Fruit fly (Drosophila melanogaster) whole organism, embryonic: Measurements from ENCODE around the gene CG2129.
A peak's percentile ranks its signal among the peaks of the same experiment; 100 is the strongest.

Experiments used
- Asciz ChIP-seq: fragments of 200-800 bp; sonication (Bioruptor generic); optimal IDR thresholded peaks from 2 replicates; lab custom pipeline; 2017; ENCODE audit warnings: missing biosample characterization, mild to moderate bottlenecking, missing genetic modification characterization, missing genetic modification reagents
- Atf-2 ChIP-seq: fragments of 200-800 bp; sonication (Bioruptor generic); optimal IDR thresholded peaks from 2 replicates; lab custom pipeline; 2016; ENCODE audit warnings: missing biosample characterization, missing genetic modification characterization
- Bgb ChIP-seq: fragments of 200-800 bp; sonication (Bioruptor generic); IDR thresholded peaks from 2 replicates; pipeline ENCODE4 v1.3.6; 2022; ENCODE audit warnings: missing biosample characterization, missing genetic modification characterization; ENCODE audit not compliant: partially characterized antibody
- C15 ChIP-seq: fragments of 200-800 bp; sonication (Bioruptor generic); IDR thresholded peaks from 3 replicates; pipeline ENCODE4 v1.3.6; 2022; ENCODE audit warnings: missing biosample characterization, missing genetic modification characterization
- CG11504 ChIP-seq: fragments of 200-800 bp; sonication (Bioruptor generic); optimal IDR thresholded peaks from 3 replicates; lab custom pipeline; 2019; ENCODE audit warnings: missing biosample characterization, mild to moderate bottlenecking, missing genetic modification characterization, moderate library complexity
- CG11560 ChIP-seq: fragments of 200-800 bp; sonication (Bioruptor generic); IDR thresholded peaks from 3 replicates; pipeline ENCODE4 v1.3.6; 2022; ENCODE audit warnings: missing biosample characterization, missing genetic modification characterization
- CG12769 ChIP-seq: fragments of 200-800 bp; sonication (Bioruptor generic); optimal IDR thresholded peaks from 2 replicates; lab custom pipeline; 2019; ENCODE audit warnings: missing biosample characterization, mild to moderate bottlenecking, missing genetic modification characterization, moderate library complexity
- CG14667 ChIP-seq: fragments of 200-800 bp; sonication (Bioruptor generic); IDR thresholded peaks from 2 replicates; pipeline ENCODE4 v1.3.6; 2022; ENCODE audit warnings: missing biosample characterization, missing genetic modification characterization
- CG14710 ChIP-seq: fragments of 200-800 bp; sonication (Bioruptor generic); optimal IDR thresholded peaks from 3 replicates; lab custom pipeline; 2019; ENCODE audit warnings: missing biosample characterization, mild to moderate bottlenecking, missing genetic modification characterization, moderate library complexity
- CG15601 ChIP-seq: fragments of 200-800 bp; sonication (Bioruptor generic); optimal IDR thresholded peaks from 3 replicates; lab custom pipeline; 2019; ENCODE audit warnings: missing biosample characterization, mild to moderate bottlenecking, missing genetic modification characterization, moderate library complexity
- CG17186 ChIP-seq: fragments of 200-800 bp; sonication (Bioruptor generic); optimal IDR thresholded peaks from 3 replicates; lab custom pipeline; 2017; ENCODE audit warnings: missing biosample characterization, missing genetic modification reagents, missing genetic modification characterization
- CG18262 ChIP-seq: fragments of 200-800 bp; optimal IDR thresholded peaks from 3 replicates; lab custom pipeline; 2019; ENCODE audit warnings: missing biosample characterization, mild to moderate bottlenecking, missing genetic modification characterization, moderate library complexity
- CG2129 ChIP-seq: fragments of 200-800 bp; sonication (Bioruptor generic); IDR thresholded peaks from 2 replicates; pipeline ENCODE4 v1.3.6; 2022; ENCODE audit warnings: missing biosample characterization, missing genetic modification characterization; ENCODE audit not compliant: partially characterized antibody
- CG30431 ChIP-seq: fragments of 200-800 bp; sonication (Bioruptor generic); optimal IDR thresholded peaks from 2 replicates; lab custom pipeline; 2017; ENCODE audit warnings: missing biosample characterization, missing genetic modification characterization
- CG3065 ChIP-seq: fragments of 200-800 bp; sonication (Bioruptor generic); optimal IDR thresholded peaks from 2 replicates; lab custom pipeline; 2016; ENCODE audit warnings: missing biosample characterization, missing genetic modification characterization
- CG31441 ChIP-seq: fragments of 200-800 bp; sonication (Bioruptor generic); IDR thresholded peaks from 2 replicates; pipeline ENCODE4 v1.3.6; 2022; ENCODE audit warnings: missing biosample characterization, missing genetic modification characterization
- CG4360 ChIP-seq: fragments of 200-800 bp; sonication (Bioruptor generic); IDR thresholded peaks from 2 replicates; pipeline ENCODE4 v1.3.6; 2022; ENCODE audit warnings: missing biosample characterization, missing genetic modification characterization
- CG5180 ChIP-seq: fragments of 200-800 bp; sonication (Bioruptor generic); optimal IDR thresholded peaks from 3 replicates; lab custom pipeline; 2017; ENCODE audit warnings: missing biosample characterization, missing genetic modification characterization, mild to moderate bottlenecking, moderate library complexity, missing genetic modification reagents
- CG6254 ChIP-seq: fragments of 200-800 bp; sonication (Bioruptor generic); optimal IDR thresholded peaks from 3 replicates; lab custom pipeline; 2017; ENCODE audit warnings: mild to moderate bottlenecking, missing biosample characterization, missing genetic modification reagents, missing genetic modification characterization
- CG8388 ChIP-seq: fragments of 200-800 bp; sonication (Bioruptor generic); optimal IDR thresholded peaks from 2 replicates; lab custom pipeline; 2019; ENCODE audit warnings: missing biosample characterization, mild to moderate bottlenecking, missing genetic modification characterization, moderate library complexity
- Gsc ChIP-seq: fragments of 200-800 bp; sonication (Bioruptor generic); IDR thresholded peaks from 2 replicates; pipeline ENCODE4 v1.3.6; 2022; ENCODE audit warnings: missing biosample characterization, missing genetic modification characterization
- Hr39 ChIP-seq: fragments of >200 bp; optimal IDR thresholded peaks from 2 replicates; lab custom pipeline; 2017
- Mad ChIP-seq: fragments of 200-800 bp; sonication (Bioruptor generic); optimal IDR thresholded peaks from 2 replicates; lab custom pipeline; 2016; ENCODE audit warnings: missing biosample characterization, missing genetic modification characterization
- Nf-YA ChIP-seq: fragments of 200-800 bp; sonication (Bioruptor generic); IDR thresholded peaks from 2 replicates; pipeline ENCODE4 v1.3.6; 2022; ENCODE audit warnings: missing biosample characterization, missing genetic modification characterization
- Oaz ChIP-seq: fragments of 200-800 bp; sonication (Bioruptor generic); IDR thresholded peaks from 2 replicates; pipeline ENCODE4 v1.3.6; 2022; ENCODE audit warnings: missing biosample characterization, missing genetic modification characterization
- Opbp ChIP-seq: fragments of 200-800 bp; sonication (Bioruptor generic); IDR thresholded peaks from 3 replicates; pipeline ENCODE4 v1.3.6; 2022; ENCODE audit warnings: missing biosample characterization, missing genetic modification characterization; ENCODE audit not compliant: partially characterized antibody
- Six4 ChIP-seq: fragments of 200-800 bp; sonication (Bioruptor generic); optimal IDR thresholded peaks from 2 replicates; lab custom pipeline; 2016; ENCODE audit warnings: missing biosample characterization, missing genetic modification characterization
- Xrp1 ChIP-seq: fragments of 200-800 bp; sonication (Bioruptor generic); IDR thresholded peaks from 2 replicates; pipeline ENCODE4 v1.3.6; 2022; ENCODE audit warnings: missing biosample characterization, missing genetic modification characterization
- YL-1 ChIP-seq: fragments of 200-800 bp; sonication (Bioruptor generic); optimal IDR thresholded peaks from 3 replicates; lab custom pipeline; 2017; ENCODE audit warnings: missing biosample characterization, mild to moderate bottlenecking, missing genetic modification characterization
- az2 ChIP-seq: fragments of 200-800 bp; sonication (Bioruptor generic); optimal IDR thresholded peaks from 3 replicates; lab custom pipeline; 2016; ENCODE audit warnings: missing biosample characterization, missing genetic modification characterization
- chif ChIP-seq, 2 experiments: fragments of 200-800 bp; sonication (Bioruptor generic); optimal IDR thresholded peaks; 3 replicates each; lab custom pipeline; 2016; ENCODE audit warnings: missing biosample characterization in 2 of 2, missing genetic modification characterization in 2 of 2
- chm ChIP-seq: fragments of 200-800 bp; sonication (Bioruptor generic); IDR thresholded peaks from 2 replicates; pipeline ENCODE4 v1.3.6; 2022; ENCODE audit warnings: missing biosample characterization, missing genetic modification characterization
- dysf ChIP-seq: fragments of 200-800 bp; sonication (Bioruptor generic); IDR thresholded peaks from 3 replicates; pipeline ENCODE4 v1.3.6; 2022; ENCODE audit warnings: missing biosample characterization, missing genetic modification characterization
- eyg ChIP-seq: fragments of 200-800 bp; sonication (Bioruptor generic); optimal IDR thresholded peaks from 3 replicates; lab custom pipeline; 2016; ENCODE audit warnings: missing biosample characterization, missing genetic modification characterization
- fd96Cb ChIP-seq: fragments of 200-800 bp; sonication (Bioruptor generic); optimal IDR thresholded peaks from 2 replicates; lab custom pipeline; 2018; ENCODE audit warnings: missing biosample characterization, mild to moderate bottlenecking, missing genetic modification characterization, moderate library complexity
- gfzf ChIP-seq: fragments of 200-800 bp; sonication (Bioruptor generic); optimal IDR thresholded peaks from 2 replicates; lab custom pipeline; 2016; ENCODE audit warnings: missing biosample characterization, mild to moderate bottlenecking, missing genetic modification characterization, moderate library complexity
- grau ChIP-seq: fragments of 200-800 bp; optimal IDR thresholded peaks from 3 replicates; lab custom pipeline; 2019; ENCODE audit warnings: missing biosample characterization, mild to moderate bottlenecking, missing genetic modification characterization, moderate library complexity
- gsb ChIP-seq: fragments of 200-800 bp; sonication (Bioruptor generic); IDR thresholded peaks from 2 replicates; pipeline ENCODE4 v1.3.6; 2022; ENCODE audit warnings: missing biosample characterization, missing genetic modification characterization
- jing ChIP-seq: fragments of 200-800 bp; sonication (Bioruptor generic); optimal IDR thresholded peaks from 2 replicates; lab custom pipeline; 2018; ENCODE audit warnings: missing biosample characterization, mild to moderate bottlenecking, missing genetic modification characterization
- lab ChIP-seq: fragments of 200-800 bp; sonication (Bioruptor generic); optimal IDR thresholded peaks from 3 replicates; lab custom pipeline; 2017; ENCODE audit warnings: missing biosample characterization, missing genetic modification characterization, mild to moderate bottlenecking, moderate library complexity, missing genetic modification reagents
- nmo ChIP-seq: fragments of 200-800 bp; sonication (Bioruptor generic); optimal IDR thresholded peaks from 2 replicates; lab custom pipeline; 2018; ENCODE audit warnings: missing biosample characterization, mild to moderate bottlenecking, missing genetic modification characterization, moderate library complexity
- nom ChIP-seq: fragments of 200-800 bp; sonication (Bioruptor generic); optimal IDR thresholded peaks from 2 replicates; lab custom pipeline; 2017; ENCODE audit warnings: missing biosample characterization, missing genetic modification characterization, mild to moderate bottlenecking, moderate library complexity, missing genetic modification reagents
- seq ChIP-seq: fragments of 200-800 bp; sonication (Bioruptor generic); IDR thresholded peaks from 2 replicates; pipeline ENCODE4 v1.3.6; 2022; ENCODE audit warnings: missing biosample characterization, missing genetic modification characterization
- sisA ChIP-seq: fragments of 200-800 bp; sonication (Bioruptor generic); IDR thresholded peaks from 2 replicates; pipeline ENCODE4 v1.3.6; 2022; ENCODE audit warnings: missing biosample characterization, missing genetic modification characterization
- slp2 ChIP-seq: fragments of 200-800 bp; sonication (Bioruptor generic); optimal IDR thresholded peaks from 2 replicates; lab custom pipeline; 2016; ENCODE audit warnings: missing biosample characterization, missing genetic modification characterization
- so ChIP-seq: fragments of 200-800 bp; sonication (Bioruptor generic); IDR thresholded peaks from 3 replicates; pipeline ENCODE4 v1.3.6; 2022; ENCODE audit warnings: missing biosample characterization, missing genetic modification characterization
- trh ChIP-seq: fragments of 200-800 bp; sonication (Bioruptor generic); optimal IDR thresholded peaks from 2 replicates; lab custom pipeline; 2016; ENCODE audit warnings: missing biosample characterization, missing genetic modification characterization
- ttk ChIP-seq: fragments of 200-800 bp; sonication (Bioruptor generic); IDR thresholded peaks from 2 replicates; pipeline ENCODE4 v2.1.2; 2022; ENCODE audit warnings: missing biosample characterization, missing genetic modification characterization
- vvl ChIP-seq: fragments of 200-800 bp; sonication (Bioruptor generic); IDR thresholded peaks from 2 replicates; pipeline ENCODE4 v1.3.6; 2022; ENCODE audit warnings: missing biosample characterization, missing genetic modification characterization

The CG2129 gene

dm6 chrX:8196598-8197228, 51.1 kb downstream of the CG2129 start (continued):
- TF ChIP-seq so (GFP tag; lab: Robert Waterston, UW) = 0 out of 3 replicates have a peak, but pooled peaks have one; percentile 28
- TF ChIP-seq lab (GFP tag; lab: Kevin White, UChicago) = peak; percentile 52
- TF ChIP-seq CG18262 = peak; percentile 25
- 0 out of 2 replicates have a peak, but pooled peaks have one; percentile 11 for TF ChIP-seq CG4360 (GFP tag; lab: Robert Waterston, UW)
- peak; percentile 61 for TF ChIP-seq ttk (GFP tag; lab: Robert Waterston, UW)
- TF ChIP-seq trh (GFP tag; lab: Kevin White, UChicago) = peak; percentile 11
- no peak for TF ChIP-seq CG3065 (GFP tag; lab: Kevin White, UChicago)
- TF ChIP-seq jing (GFP tag; lab: Kevin White, UChicago) = peak; percentile 1
- TF ChIP-seq Bgb = no peak
- TF ChIP-seq chm (GFP tag; lab: Robert Waterston, UW) = peak; percentile 79; the same call in 1 of the 2 replicates
- peak; percentile 5 for TF ChIP-seq CG5180
- 0 out of 2 replicates have a peak, but pooled peaks have one; percentile 39 for TF ChIP-seq Oaz (GFP tag; lab: Robert Waterston, UW)
- TF ChIP-seq CG11504 = peak; percentile 65
- TF ChIP-seq CG30431 = peak; percentile 31
- peak; percentile 53 for TF ChIP-seq Nf-YA (GFP tag; lab: Robert Waterston, UW)
- peak; percentile 29 for TF ChIP-seq nom (GFP tag; lab: Kevin White, UChicago)
- no peak for TF ChIP-seq Mad
- peak; percentile 52; the same call in 1 of the 3 replicates for TF ChIP-seq CG11560
- TF ChIP-seq CG2129 (GFP tag; lab: Robert Waterston, UW) = no peak
- TF ChIP-seq CG31441 (GFP tag; lab: Robert Waterston, UW) = peak; percentile 55; the same call in 1 of the 2 replicates
- TF ChIP-seq Atf-2 = no peak
- TF ChIP-seq dysf (GFP tag; lab: Robert Waterston, UW) = peak; percentile 74
- TF ChIP-seq Asciz (GFP tag; lab: Kevin White, UChicago) = peak; percentile 10
- TF ChIP-seq eyg (GFP tag; lab: Kevin White, UChicago) = no peak
- peak; percentile 76 for TF ChIP-seq vvl (GFP tag; lab: Robert Waterston, UW)
- peak; percentile 20 for TF ChIP-seq CG15601 (tag; lab: Kevin White, UChicago)
- no peak for TF ChIP-seq Six4
- TF ChIP-seq Hr39 (lab: Kevin White, UChicago) = no peak
- TF ChIP-seq CG14710 (tag; lab: Kevin White, UChicago) = peak; percentile 2
- no peak for TF ChIP-seq slp2 (GFP tag; lab: Kevin White, UChicago)
- 0 out of 2 replicates have a peak, but pooled peaks have one; percentile 15 for TF ChIP-seq Gsc (GFP tag; lab: Robert Waterston, UW)
- TF ChIP-seq grau (tag; lab: Kevin White, UChicago) = peak; percentile 17
- TF ChIP-seq fd96Cb (tag; lab: Kevin White, UChicago) = peak; percentile 19
- peak; percentile 46 for TF ChIP-seq nmo (GFP tag; lab: Kevin White, UChicago)
- peak; percentile 29 for TF ChIP-seq az2 (GFP tag; lab: Kevin White, UChicago)
- TF ChIP-seq CG17186 (GFP tag; lab: Kevin White, UChicago) = no peak
- TF ChIP-seq Xrp1 (GFP tag; lab: Robert Waterston, UW) = peak; percentile 53; the same call in 1 of the 2 replicates
- peak; percentile 51 for TF ChIP-seq CG6254
- no peak for TF ChIP-seq YL-1
- TF ChIP-seq C15 (GFP tag; lab: Robert Waterston, UW) = no peak
- peak; percentile 59 for TF ChIP-seq CG12769
- no peak for TF ChIP-seq gfzf
- no peak for TF ChIP-seq Opbp (GFP tag; lab: Robert Waterston, UW)
- peak; percentile 38; the same call in 1 of the 2 replicates for TF ChIP-seq seq (GFP tag; lab: Robert Waterston, UW)
- TF ChIP-seq CG8388 (GFP tag; lab: Kevin White, UChicago) = peak; percentile 47
- peak; percentile 68 for TF ChIP-seq sisA
- TF ChIP-seq chif (GFP tag; optimal IDR thresholded peaks at IDR 0.05; lab: Kevin White, UChicago) = peak; percentile 28 to 38
- TF ChIP-seq CG14667 (GFP tag; lab: Robert Waterston, UW) = peak; percentile 44; the same call in 1 of the 2 replicates
- TF ChIP-seq gsb (GFP tag; lab: Robert Waterston, UW) = 0 out of 2 replicates have a peak, but pooled peaks have one; percentile 17
